Fruit fly (Drosophila melanogaster) whole organism, embryonic: Measurements from ENCODE around the gene CG17029.

Source experiments
- CG4617 ChIP-seq: fragments of 200-800 bp; sonication (Bioruptor generic); optimal IDR thresholded peaks from 3 replicates; lab custom pipeline; 2016; ENCODE audit warnings: missing biosample characterization, missing genetic modification characterization, borderline replicate concordance
- CG5180 ChIP-seq: fragments of 200-800 bp; sonication (Bioruptor generic); optimal IDR thresholded peaks from 3 replicates; lab custom pipeline; 2017; ENCODE audit warnings: missing biosample characterization, missing genetic modification characterization, mild to moderate bottlenecking, moderate library complexity, missing genetic modification reagents
- CG9437 ChIP-seq: fragments of 200-800 bp; sonication (Bioruptor generic); optimal IDR thresholded peaks from 2 replicates; lab custom pipeline; 2018; ENCODE audit warnings: missing biosample characterization, mild to moderate bottlenecking, missing genetic modification characterization
- YL-1 ChIP-seq: fragments of 200-800 bp; sonication (Bioruptor generic); optimal IDR thresholded peaks from 3 replicates; lab custom pipeline; 2017; ENCODE audit warnings: missing biosample characterization, mild to moderate bottlenecking, missing genetic modification characterization
- ac ChIP-seq: fragments of 200-800 bp; sonication (Bioruptor generic); optimal IDR thresholded peaks from 3 replicates; lab custom pipeline; 2017; ENCODE audit warnings: missing biosample characterization, mild to moderate bottlenecking, missing genetic modification characterization
- bab2 ChIP-seq: fragments of 200-800 bp; sonication (Bioruptor generic); optimal IDR thresholded peaks from 2 replicates; lab custom pipeline; 2016; ENCODE audit warnings: missing biosample characterization, missing genetic modification characterization
- lov ChIP-seq, 2 experiments: fragments of 200-800 bp in 1 of 2; fragments of >200 bp in 1 of 2; sonication (Bioruptor generic) in 1 of 2; IDR thresholded peaks in 1 of 2; optimal IDR thresholded peaks in 1 of 2; 2 replicates in 1 of 2; 3 replicates in 1 of 2; pipeline versions ENCODE4 v1.3.6 to Lab custom; 2017 to 2022; ENCODE audit warnings: missing biosample characterization in 1 of 2, missing genetic modification characterization in 1 of 2
- sens-2 ChIP-seq: fragments of 200-800 bp; sonication (Bioruptor generic); IDR thresholded peaks from 2 replicates; pipeline ENCODE4 v1.3.6; 2022; ENCODE audit warnings: missing biosample characterization, missing genetic modification characterization

CG17029 gene

dm6 chr3L:16027163-16027633 lies 50.5 kb downstream of the CG17029 start (continued):
- TF ChIP-seq bab2 (GFP tag; lab: Kevin White, UChicago) (peak; percentile 65), lov (optimal IDR thresholded peaks at IDR 0.05; lab: Kevin White, UChicago) (no peak), lov (GFP tag; IDR thresholded peaks at IDR 0.05; lab: Robert Waterston, UW) (no peak), YL-1 (GFP tag; lab: Kevin White, UChicago) (peak; percentile 39), sens-2 (peak; percentile 47; the same call in 1 of the 2 replicates), CG4617 (GFP tag; lab: Kevin White, UChicago) (no peak), CG5180 (GFP tag; lab: Kevin White, UChicago) (peak; percentile 64), CG9437 (GFP tag; lab: Kevin White, UChicago) (no peak), ac (GFP tag; lab: Kevin White, UChicago) (peak; percentile 74)
- TF ChIP-seq, all 482 proteins: peak for 206
